Worm (Caenorhabditis elegans): Measurements from ENCODE around the gene F19B10.1.

Gene F19B10.1

ce11 chrII:3663796-3664195 lies 19.2 kb upstream of the F19B10.1 start, which contains the start of gene F19B10.6:
Gene F19B10.6, minus strand, starts transcription at chrII:3663896.
- TF ChIP-seq nhr-77 (tag; optimal IDR thresholded peaks at IDR 0.05): no peak
- TF ChIP-seq hmg-11 (tag; optimal IDR thresholded peaks at IDR 0.05): no peak
- TF ChIP-seq egl-5 (tag; optimal IDR thresholded peaks at IDR 0.05): no peak
- TF ChIP-seq ztf-11 (tag; optimal IDR thresholded peaks at IDR 0.05): no peak
- TF ChIP-seq nhr-23 (tag; optimal IDR thresholded peaks at IDR 0.05): no peak
- no peak for TF ChIP-seq pha-4 (tag; optimal IDR thresholded peaks at IDR 0.05)
- no peak for TF ChIP-seq lsy-12 (tag; optimal IDR thresholded peaks at IDR 0.05)
- no peak for TF ChIP-seq lin-39 (tag; optimal IDR thresholded peaks at IDR 0.05)
- no peak for TF ChIP-seq ztf-4 (tag; optimal IDR thresholded peaks at IDR 0.05)
- TF ChIP-seq fos-1 (tag; optimal IDR thresholded peaks at IDR 0.05): no peak
- no peak for TF ChIP-seq elt-3 (tag; optimal IDR thresholded peaks at IDR 0.05)
- no peak for TF ChIP-seq fkh-10 (GFP tag; optimal IDR thresholded peaks at IDR 0.05)
- TF ChIP-seq fkh-2 (tag; optimal IDR thresholded peaks at IDR 0.05): no peak
- no peak for TF ChIP-seq R02D3.7 (tag; optimal IDR thresholded peaks at IDR 0.05)

DNA sequence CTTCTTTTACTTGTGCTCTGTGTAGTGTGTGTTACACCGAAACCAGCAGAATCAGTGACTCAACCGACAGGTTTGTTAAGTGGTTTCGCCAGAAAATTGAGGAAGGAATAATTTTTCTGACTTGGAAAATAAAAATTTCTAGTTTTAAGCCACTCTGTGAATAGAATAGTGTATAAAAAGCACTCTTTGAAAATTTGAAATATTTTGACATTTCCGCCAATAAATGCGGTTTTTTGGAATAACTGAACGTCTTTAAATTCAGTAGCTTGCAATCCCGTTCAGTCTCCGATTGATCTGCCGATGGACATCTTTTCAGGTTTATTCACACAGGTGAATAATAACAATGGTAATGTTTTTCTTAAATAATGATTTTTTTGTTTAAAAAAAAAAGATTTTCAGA lies 18.5 kb upstream of the F19B10.1 start, which contains the start of gene F19B10.3:
F19B10.3 (plus strand) TSS at position 301 of the 400 bp plus-strand sequence.
- TF ChIP-seq unc-39 (tag; optimal IDR thresholded peaks at IDR 0.05) (no peak), sea-2 (GFP tag; optimal IDR thresholded peaks at IDR 0.05) (no peak), lin-15B (tag; optimal IDR thresholded peaks at IDR 0.05) (no peak)

DNA sequence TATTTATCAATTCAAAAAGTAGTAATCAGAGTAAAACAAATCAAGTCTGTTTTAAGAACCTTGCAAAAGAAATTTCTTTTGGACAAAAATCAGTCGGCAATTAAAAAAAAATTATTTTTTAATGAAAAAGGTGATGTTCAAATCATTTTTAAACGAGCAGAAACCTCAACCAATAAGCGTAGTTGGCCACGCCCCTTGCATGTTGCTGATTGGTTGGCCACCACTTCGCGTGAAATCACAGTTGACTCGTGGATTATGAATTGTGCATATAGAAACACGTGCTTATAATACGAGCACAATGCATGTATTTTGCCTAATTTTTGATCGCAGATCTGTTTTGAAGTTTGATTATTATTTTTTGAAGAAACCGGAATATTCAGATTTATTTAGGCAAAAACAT lies 17.8 kb upstream of the F19B10.1 start:
- TF ChIP-seq egl-5 (tag; optimal IDR thresholded peaks at IDR 0.05) (no peak), nfya-1 (tag; optimal IDR thresholded peaks at IDR 0.05; ENCODE audit: insufficient read depth) (peak; percentile 55)

DNA sequence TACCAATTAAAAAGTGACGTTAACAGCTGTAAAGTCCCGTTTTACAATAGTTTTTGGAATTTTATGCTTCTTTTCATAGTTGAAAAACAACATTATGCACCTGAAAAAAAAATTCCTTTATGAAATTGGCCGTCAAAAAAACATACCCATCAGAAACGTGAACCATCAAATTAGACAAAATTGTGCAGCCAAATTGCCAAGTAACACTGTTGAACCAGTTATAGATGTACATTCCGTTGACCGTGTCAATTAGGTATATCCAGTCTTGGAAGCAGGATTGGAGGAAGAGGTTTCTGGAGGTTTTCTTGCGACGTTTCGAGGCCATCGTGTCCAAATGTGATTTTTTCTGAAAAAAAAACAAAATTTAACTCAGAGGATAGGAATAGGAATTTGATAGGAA lies 13.7 kb upstream of the F19B10.1 start, which contains the start of gene srx-97:
srx-97 (minus strand) TSS at position 101 of the 400 bp plus-strand sequence.
- TF ChIP-seq lsy-12 (tag; optimal IDR thresholded peaks at IDR 0.05): no peak
- TF ChIP-seq hmg-11 (tag; optimal IDR thresholded peaks at IDR 0.05): no peak
- TF ChIP-seq aly-2 (tag; optimal IDR thresholded peaks at IDR 0.05): no peak
- TF ChIP-seq ztf-11 (tag; optimal IDR thresholded peaks at IDR 0.05): no peak
- TF ChIP-seq nfya-1 (tag; optimal IDR thresholded peaks at IDR 0.05; ENCODE audit: insufficient read depth): no peak
- no peak for TF ChIP-seq nhr-11 (tag; optimal IDR thresholded peaks at IDR 0.05)
- TF ChIP-seq mdl-1 (tag; optimal IDR thresholded peaks at IDR 0.05): no peak
- no peak for TF ChIP-seq lin-39 (tag; optimal IDR thresholded peaks at IDR 0.05)
- no peak for TF ChIP-seq fkh-2 (tag; optimal IDR thresholded peaks at IDR 0.05)
- TF ChIP-seq mml-1 (tag; optimal IDR thresholded peaks at IDR 0.05): no peak
- TF ChIP-seq jun-1 (tag; optimal IDR thresholded peaks at IDR 0.05): no peak
- no peak for TF ChIP-seq ceh-82 (tag; optimal IDR thresholded peaks at IDR 0.05)
- no peak for TF ChIP-seq egl-27 (tag; optimal IDR thresholded peaks at IDR 0.05)
- no peak for TF ChIP-seq ZK546.5 (tag; optimal IDR thresholded peaks at IDR 0.05)
- TF ChIP-seq nhr-25 (tag; optimal IDR thresholded peaks at IDR 0.05): no peak
- TF ChIP-seq elt-1 (tag; optimal IDR thresholded peaks at IDR 0.05): no peak

DNA sequence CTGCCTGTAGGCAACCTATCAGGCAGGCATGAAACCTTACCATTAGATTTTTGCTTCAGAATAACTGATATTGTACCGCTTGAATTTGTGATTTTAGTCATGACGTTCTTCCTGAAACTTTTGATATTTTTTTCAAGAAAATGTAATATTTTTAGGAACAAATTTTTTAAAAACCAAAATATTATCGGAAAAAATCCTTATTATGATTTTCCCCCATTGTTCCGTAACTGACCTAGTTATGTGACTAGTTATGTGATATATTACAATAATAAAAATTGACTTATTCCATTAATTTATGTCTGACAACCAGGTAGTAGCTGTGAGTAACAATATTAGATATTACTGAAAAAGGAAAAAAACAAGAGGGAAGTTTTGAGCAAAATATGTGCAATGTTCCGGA lies 12.0 kb upstream of the F19B10.1 start, which contains the start of gene srx-98:
srx-98 (minus strand) TSS at position 101 of the 400 bp plus-strand sequence.
- TF ChIP-seq nhr-76 (tag; optimal IDR thresholded peaks at IDR 0.05) (no peak), snpc-4 (tag; optimal IDR thresholded peaks at IDR 0.05) (no peak), nhr-23 (tag; optimal IDR thresholded peaks at IDR 0.05) (no peak), sea-2 (GFP tag; optimal IDR thresholded peaks at IDR 0.05) (no peak), unc-39 (tag; optimal IDR thresholded peaks at IDR 0.05) (no peak), nhr-12 (tag; optimal IDR thresholded peaks at IDR 0.05) (no peak), jun-1 (tag; optimal IDR thresholded peaks at IDR 0.05) (no peak), skn-1 (tag; optimal IDR thresholded peaks at IDR 0.05) (no peak), nhr-237 (tag; optimal IDR thresholded peaks at IDR 0.05) (no peak), nhr-25 (tag; optimal IDR thresholded peaks at IDR 0.05) (no peak), eor-1 (tag; optimal IDR thresholded peaks at IDR 0.05) (no peak), egl-5 (tag; optimal IDR thresholded peaks at IDR 0.05) (no peak), fos-1 (tag; optimal IDR thresholded peaks at IDR 0.05) (no peak), lin-15B (tag; optimal IDR thresholded peaks at IDR 0.05) (no peak), elt-1 (tag; optimal IDR thresholded peaks at IDR 0.05) (no peak), fkh-2 (tag; optimal IDR thresholded peaks at IDR 0.05) (no peak)

Measured in whole organism, L3 larva.